In the genomic region with DNA sequence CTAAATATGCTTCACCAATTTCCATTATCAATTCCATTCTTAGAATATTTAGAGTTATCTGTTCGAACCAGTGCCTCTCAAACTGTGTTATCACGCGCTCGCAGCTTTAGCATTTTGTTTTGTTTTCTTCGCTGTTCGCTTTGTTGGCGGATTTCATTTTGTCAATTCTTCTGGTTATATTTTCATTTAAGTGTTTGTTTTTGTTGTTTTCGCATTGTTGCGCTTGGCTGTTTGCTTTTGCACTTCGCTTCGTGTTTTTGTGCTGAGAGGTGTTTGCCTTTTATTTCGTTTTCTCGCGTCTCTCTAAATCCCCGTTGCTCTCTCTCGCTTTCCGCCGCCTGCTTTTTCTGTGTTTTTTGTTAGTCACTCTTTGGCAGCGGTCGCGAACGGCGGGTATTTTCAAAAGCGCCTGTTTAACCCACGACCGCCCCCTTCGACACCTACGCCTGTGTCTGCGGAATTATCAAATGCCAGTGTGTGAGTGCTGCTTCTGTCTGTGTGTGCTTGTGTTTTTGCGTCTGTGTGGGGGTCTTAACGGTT, we compare ENCODE assay signal across 1 fruit fly cellular context.
A peak's percentile ranks its signal among the peaks of the same experiment; 100 is the strongest.
TF ChIP-seq lines count a peak whose summit lies in the region.

No protein-coding gene starts in this region.

TF ChIP-seq in whole organism, embryonic, 481 proteins besides CTCF, POLR2A, EP300 and RAD21 (continued from another document and continues in another):
- TF ChIP-seq fd102C (GFP tag; optimal IDR thresholded peaks at IDR 0.05; lab: Kevin White, UChicago) (no peak), Hsf (GFP tag; optimal IDR thresholded peaks at IDR 0.05; lab: Kevin White, UChicago) (no peak), Oli (tag; optimal IDR thresholded peaks at IDR 0.05; lab: Kevin White, UChicago) (no peak), CG13296 (GFP tag; optimal IDR thresholded peaks at IDR 0.05; lab: Kevin White, UChicago) (peak; percentile 51), grn (GFP tag; optimal IDR thresholded peaks at IDR 0.05; lab: Kevin White, UChicago) (peak; percentile 26), Fer3 (tag; optimal IDR thresholded peaks at IDR 0.05; lab: Kevin White, UChicago) (peak; percentile 50), ro (GFP tag; IDR thresholded peaks at IDR 0.05; lab: Robert Waterston, UW) (no peak), CG18619 (GFP tag; optimal IDR thresholded peaks at IDR 0.05; lab: Kevin White, UChicago) (peak; percentile 45), Lhr (GFP tag; optimal IDR thresholded peaks at IDR 0.05; lab: Kevin White, UChicago) (no peak), H15 (GFP tag; IDR thresholded peaks at IDR 0.05; lab: Robert Waterston, UW) (0 out of 3 replicates have a peak, but pooled peaks have one; percentile 35), crol (GFP tag; IDR thresholded peaks at IDR 0.05; lab: Robert Waterston, UW) (peak; percentile 72), ranshi (GFP tag; IDR thresholded peaks at IDR 0.05; lab: Robert Waterston, UW) (peak; percentile 4; the same call in 1 of the 2 replicates), Hr39 (optimal IDR thresholded peaks at IDR 0.05; lab: Kevin White, UChicago) (no peak), tap (tag; optimal IDR thresholded peaks at IDR 0.05; lab: Kevin White, UChicago) (no peak), jing (GFP tag; optimal IDR thresholded peaks at IDR 0.05; lab: Kevin White, UChicago) (no peak), CG2199 (GFP tag; IDR thresholded peaks at IDR 0.05; lab: Robert Waterston, UW) (no peak), CG10462 (GFP tag; optimal IDR thresholded peaks at IDR 0.05; lab: Kevin White, UChicago) (no peak), CG18262 (tag; optimal IDR thresholded peaks at IDR 0.05; lab: Kevin White, UChicago) (no peak), eyg (GFP tag; optimal IDR thresholded peaks at IDR 0.05; lab: Kevin White, UChicago) (peak; percentile 5), danr (GFP tag; IDR thresholded peaks at IDR 0.05; lab: Robert Waterston, UW) (no peak), NC2β (GFP tag; optimal IDR thresholded peaks at IDR 0.05; lab: Kevin White, UChicago) (peak; percentile 25), croc (GFP tag; conservative IDR thresholded peaks at IDR 0.05; lab: Robert Waterston, UW) (no peak), tll (GFP tag; optimal IDR thresholded peaks at IDR 0.05; lab: Kevin White, UChicago) (no peak), prd (optimal IDR thresholded peaks at IDR 0.05; lab: Kevin White, UChicago) (no peak), prd (GFP tag; IDR thresholded peaks at IDR 0.05; lab: Robert Waterston, UW) (no peak), Deaf1 (tag; optimal IDR thresholded peaks at IDR 0.05; lab: Kevin White, UChicago) (peak; percentile 69), CG13287 (GFP tag; IDR thresholded peaks at IDR 0.05; lab: Robert Waterston, UW; ENCODE audit: partially characterized antibody) (peak; percentile 49; the same call in 1 of the 2 replicates), fd3F (GFP tag; optimal IDR thresholded peaks at IDR 0.05; lab: Kevin White, UChicago) (no peak), HmgD (GFP tag; optimal IDR thresholded peaks at IDR 0.05; lab: Kevin White, UChicago) (peak; percentile 5), usp (GFP tag; optimal IDR thresholded peaks at IDR 0.05; lab: Kevin White, UChicago) (no peak), Dfd (GFP tag; optimal IDR thresholded peaks at IDR 0.05; lab: Kevin White, UChicago) (no peak), CG8478 (optimal IDR thresholded peaks at IDR 0.05; lab: Kevin White, UChicago) (no peak), dpn (GFP tag; optimal IDR thresholded peaks at IDR 0.05; lab: Kevin White, UChicago) (peak in 1 of 2 experiments; percentile 13), CG34224 (GFP tag; IDR thresholded peaks at IDR 0.05; lab: Robert Waterston, UW; ENCODE audit: partially characterized antibody) (peak; percentile 47; the same call in 2 of the 3 replicates), Dek (tag; optimal IDR thresholded peaks at IDR 0.05; lab: Kevin White, UChicago) (peak; percentile 45), GATAe (GFP tag; conservative IDR thresholded peaks at IDR 0.05; lab: Robert Waterston, UW) (peak; percentile 49), esg (GFP tag; conservative IDR thresholded peaks at IDR 0.05; lab: Robert Waterston, UW) (no peak), CG18476 (GFP tag; optimal IDR thresholded peaks at IDR 0.05; lab: Kevin White, UChicago) (no peak), zf30C (GFP tag; optimal IDR thresholded peaks at IDR 0.05; lab: Kevin White, UChicago) (no peak), CG11696 (GFP tag; IDR thresholded peaks at IDR 0.05; lab: Robert Waterston, UW) (no peak), CG9437 (GFP tag; optimal IDR thresholded peaks at IDR 0.05; lab: Kevin White, UChicago) (no peak), cwo (GFP tag; optimal IDR thresholded peaks at IDR 0.05; lab: Kevin White, UChicago) (peak; percentile 72), CG13123 (GFP tag; optimal IDR thresholded peaks at IDR 0.05; lab: Kevin White, UChicago) (peak; percentile 12), MTF-1 (GFP tag; optimal IDR thresholded peaks at IDR 0.05; lab: Kevin White, UChicago; ENCODE audit: borderline replicate concordance) (peak; percentile 44), kah (GFP tag; optimal IDR thresholded peaks at IDR 0.05; lab: Kevin White, UChicago) (peak; percentile 10), ftz-f1 (GFP tag; optimal IDR thresholded peaks at IDR 0.05; lab: Kevin White, UChicago) (peak; percentile 63), ci (GFP tag; IDR thresholded peaks at IDR 0.05; lab: Robert Waterston, UW) (peak; percentile 69), CG2889 (GFP tag; IDR thresholded peaks at IDR 0.05; lab: Robert Waterston, UW) (no peak), rib (GFP tag; IDR thresholded peaks at IDR 0.05; lab: Robert Waterston, UW) (peak; percentile 74; the same call in 1 of the 2 replicates), trh (GFP tag; optimal IDR thresholded peaks at IDR 0.05; lab: Kevin White, UChicago) (no peak), lmd (GFP tag; IDR thresholded peaks at IDR 0.05; lab: Robert Waterston, UW) (no peak), cg (GFP tag; optimal IDR thresholded peaks at IDR 0.05; lab: Kevin White, UChicago) (peak; percentile 88), CG6689 (GFP tag; IDR thresholded peaks at IDR 0.05; lab: Robert Waterston, UW) (no peak), lab (GFP tag; optimal IDR thresholded peaks at IDR 0.05; lab: Kevin White, UChicago) (peak; percentile 77), CG7556 (GFP tag; optimal IDR thresholded peaks at IDR 0.05; lab: Kevin White, UChicago) (no peak), CHES-1-like (GFP tag; optimal IDR thresholded peaks at IDR 0.05; lab: Kevin White, UChicago) (peak; percentile 63), CG12942 (GFP tag; optimal IDR thresholded peaks at IDR 0.05; lab: Kevin White, UChicago) (no peak), slp2 (GFP tag; optimal IDR thresholded peaks at IDR 0.05; lab: Kevin White, UChicago) (peak; percentile 31), Hand (GFP tag; optimal IDR thresholded peaks at IDR 0.05; lab: Kevin White, UChicago) (peak; percentile 49), Ets97D (GFP tag; optimal IDR thresholded peaks at IDR 0.05; lab: Kevin White, UChicago) (no peak), dm (GFP tag; optimal IDR thresholded peaks at IDR 0.05; lab: Kevin White, UChicago) (no peak), CG10565 (GFP tag; optimal IDR thresholded peaks at IDR 0.05; lab: Kevin White, UChicago) (no peak), CG14860 (GFP tag; IDR thresholded peaks at IDR 0.05; lab: Robert Waterston, UW; ENCODE audit: partially characterized antibody) (0 out of 3 replicates have a peak, but pooled peaks have one; percentile 15), CG30431 (GFP tag; optimal IDR thresholded peaks at IDR 0.05; lab: Kevin White, UChicago) (no peak), CG7928 (GFP tag; optimal IDR thresholded peaks at IDR 0.05; lab: Kevin White, UChicago) (no peak), CG8765 (GFP tag; IDR thresholded peaks at IDR 0.05; lab: Robert Waterston, UW) (no peak), toy (GFP tag; IDR thresholded peaks at IDR 0.05; lab: Robert Waterston, UW) (no peak), pita (GFP tag; optimal IDR thresholded peaks at IDR 0.05; lab: Kevin White, UChicago) (no peak), CG31441 (GFP tag; IDR thresholded peaks at IDR 0.05; lab: Robert Waterston, UW) (no peak), disco-r (GFP tag; optimal IDR thresholded peaks at IDR 0.05; lab: Kevin White, UChicago) (no peak), mirr (GFP tag; optimal IDR thresholded peaks at IDR 0.05; lab: Kevin White, UChicago) (peak; percentile 84), chif (GFP tag; optimal IDR thresholded peaks at IDR 0.05; lab: Kevin White, UChicago) (no peak), stc (GFP tag; IDR thresholded peaks at IDR 0.05; lab: Robert Waterston, UW) (peak; percentile 41; the same call in 1 of the 2 replicates), ems (GFP tag; optimal IDR thresholded peaks at IDR 0.05; lab: Kevin White, UChicago) (peak; percentile 22), fru (optimal IDR thresholded peaks at IDR 0.05; lab: Kevin White, UChicago) (no peak), salm (tag; optimal IDR thresholded peaks at IDR 0.05; lab: Kevin White, UChicago) (no peak), Meics (GFP tag; optimal IDR thresholded peaks at IDR 0.05; lab: Kevin White, UChicago) (peak; percentile 33), CG8944 (GFP tag; optimal IDR thresholded peaks at IDR 0.05; lab: Kevin White, UChicago) (no peak), CkIIα-i1 (GFP tag; IDR thresholded peaks at IDR 0.05; lab: Robert Waterston, UW) (no peak), gem (tag; optimal IDR thresholded peaks at IDR 0.05; lab: Kevin White, UChicago) (peak; percentile 7), ham (GFP tag; IDR thresholded peaks at IDR 0.05; lab: Robert Waterston, UW) (no peak), CG17612 (GFP tag; IDR thresholded peaks at IDR 0.05; lab: Robert Waterston, UW) (no peak), Xbp1 (GFP tag; optimal IDR thresholded peaks at IDR 0.05; lab: Kevin White, UChicago) (peak; percentile 4), CG6791 (GFP tag; IDR thresholded peaks at IDR 0.05; lab: Robert Waterston, UW; ENCODE audit: partially characterized antibody) (no peak), CG3847 (GFP tag; IDR thresholded peaks at IDR 0.05; lab: Robert Waterston, UW) (peak; percentile 28; the same call in 1 of the 2 replicates), Dp (GFP tag; optimal IDR thresholded peaks at IDR 0.05; lab: Kevin White, UChicago) (peak; percentile 26), Abd-B (GFP tag; optimal IDR thresholded peaks at IDR 0.05; lab: Kevin White, UChicago) (no peak), CG17328 (GFP tag; IDR thresholded peaks at IDR 0.05; lab: Robert Waterston, UW) (0 out of 2 replicates have a peak, but pooled peaks have one; percentile 22), CG3838 (GFP tag; optimal IDR thresholded peaks at IDR 0.05; lab: Kevin White, UChicago) (no peak), sc (optimal IDR thresholded peaks at IDR 0.05; lab: Kevin White, UChicago) (no peak), sc (GFP tag; optimal IDR thresholded peaks at IDR 0.05; lab: Kevin White, UChicago) (no peak), Eip74EF (GFP tag; optimal IDR thresholded peaks at IDR 0.05; lab: Kevin White, UChicago) (peak in 1 of 2 experiments; percentile 44), CG3281 (GFP tag; optimal IDR thresholded peaks at IDR 0.05; lab: Kevin White, UChicago) (peak; percentile 47), CG7987 (GFP tag; optimal IDR thresholded peaks at IDR 0.05; lab: Kevin White, UChicago) (peak; percentile 69), CG31388 (GFP tag; optimal IDR thresholded peaks at IDR 0.05; lab: Kevin White, UChicago) (no peak), HmgZ (tag; optimal IDR thresholded peaks at IDR 0.05; lab: Kevin White, UChicago) (peak; percentile 78), CG18764 (GFP tag; optimal IDR thresholded peaks at IDR 0.05; lab: Kevin White, UChicago) (no peak), Neu2 (GFP tag; optimal IDR thresholded peaks at IDR 0.05; lab: Kevin White, UChicago; ENCODE audit: borderline replicate concordance) (no peak), vnd (GFP tag; IDR thresholded peaks at IDR 0.05; lab: Robert Waterston, UW; ENCODE audit: partially characterized antibody) (no peak), gcm (GFP tag; optimal IDR thresholded peaks at IDR 0.05; lab: Kevin White, UChicago) (no peak), Gug (GFP tag; IDR thresholded peaks at IDR 0.05; lab: Robert Waterston, UW) (peak; percentile 27; the same call in 2 of the 4 replicates), h (optimal IDR thresholded peaks at IDR 0.05; lab: Kevin White, UChicago) (no peak), gro (GFP tag; optimal IDR thresholded peaks at IDR 0.05; lab: Kevin White, UChicago) (peak; percentile 70), CG10431 (GFP tag; optimal IDR thresholded peaks at IDR 0.05; lab: Kevin White, UChicago) (no peak), CG32772 (GFP tag; IDR thresholded peaks at IDR 0.05; lab: Robert Waterston, UW) (peak; percentile 37; the same call in 1 of the 2 replicates), nom (GFP tag; optimal IDR thresholded peaks at IDR 0.05; lab: Kevin White, UChicago) (peak; percentile 55), Awh (GFP tag; IDR thresholded peaks at IDR 0.05; lab: Robert Waterston, UW) (peak; percentile 73), E2f1 (GFP tag; IDR thresholded peaks at IDR 0.05; lab: Robert Waterston, UW) (no peak), CG42726 (GFP tag; IDR thresholded peaks at IDR 0.05; lab: Robert Waterston, UW; ENCODE audit: partially characterized antibody) (peak; percentile 19; the same call in 1 of the 2 replicates), pho (GFP tag; optimal IDR thresholded peaks at IDR 0.05; lab: Kevin White, UChicago) (no peak), NC2α (GFP tag; optimal IDR thresholded peaks at IDR 0.05; lab: Kevin White, UChicago) (no peak), her (GFP tag; optimal IDR thresholded peaks at IDR 0.05; lab: Kevin White, UChicago) (peak; percentile 71), PHDP (tag; optimal IDR thresholded peaks at IDR 0.05; lab: Kevin White, UChicago) (peak; percentile 29), CG11456 (GFP tag; IDR thresholded peaks at IDR 0.05; lab: Robert Waterston, UW) (peak; percentile 49; the same call in 2 of the 3 replicates), Hr3 (GFP tag; optimal IDR thresholded peaks at IDR 0.05; lab: Kevin White, UChicago) (no peak), CG33213 (GFP tag; optimal IDR thresholded peaks at IDR 0.05; lab: Kevin White, UChicago) (no peak), CG11695 (GFP tag; IDR thresholded peaks at IDR 0.05; lab: Robert Waterston, UW) (peak; percentile 52; the same call in 2 of the 3 replicates), CG31365 (tag; optimal IDR thresholded peaks at IDR 0.05; lab: Kevin White, UChicago) (peak; percentile 58), CG16813 (GFP tag; IDR thresholded peaks at IDR 0.05; lab: Robert Waterston, UW; ENCODE audit: partially characterized antibody) (no peak), otp (GFP tag; IDR thresholded peaks at IDR 0.05; lab: Robert Waterston, UW) (peak; percentile 62; the same call in 1 of the 3 replicates), Dll (GFP tag; IDR thresholded peaks at IDR 0.05; lab: Robert Waterston, UW; ENCODE audit: partially characterized antibody) (0 out of 4 replicates have a peak, but pooled peaks have one; percentile 24), CG17186 (GFP tag; optimal IDR thresholded peaks at IDR 0.05; lab: Kevin White, UChicago) (no peak), chinmo (GFP tag; IDR thresholded peaks at IDR 0.05; lab: Robert Waterston, UW; ENCODE audit: partially characterized antibody) (peak; percentile 98), TFAM (GFP tag; optimal IDR thresholded peaks at IDR 0.05; lab: Kevin White, UChicago) (no peak)
